Fruit fly (Drosophila melanogaster) whole organism, embryonic: ENCODE results near the gene CG31650.

Experiments used
- Adf1 ChIP-seq: fragments of 200-800 bp; sonication (Bioruptor generic); IDR thresholded peaks from 2 replicates; pipeline ENCODE4 v1.3.6; 2022; ENCODE audit warnings: missing biosample characterization, missing genetic modification characterization
- Blimp-1 ChIP-seq: fragments of 200-800 bp; sonication (Bioruptor generic); optimal IDR thresholded peaks from 3 replicates; lab custom pipeline; 2018; ENCODE audit warnings: missing biosample characterization, missing genetic modification characterization, mild to moderate bottlenecking, moderate library complexity, missing genetic modification reagents
- CG10274 ChIP-seq: fragments of 200-800 bp; sonication (Bioruptor generic); optimal IDR thresholded peaks from 3 replicates; lab custom pipeline; 2017; ENCODE audit warnings: missing biosample characterization, mild to moderate bottlenecking, missing genetic modification characterization
- CG10654 ChIP-seq: fragments of 200-800 bp; sonication (Bioruptor generic); optimal IDR thresholded peaks from 2 replicates; lab custom pipeline; 2016; ENCODE audit warnings: missing biosample characterization, missing genetic modification characterization
- CG10979 ChIP-seq: fragments of 200-800 bp; sonication (Bioruptor generic); optimal IDR thresholded peaks from 2 replicates; lab custom pipeline; 2018; ENCODE audit warnings: missing biosample characterization, mild to moderate bottlenecking, missing genetic modification characterization, moderate library complexity
- CG11723 ChIP-seq: fragments of 200-800 bp; sonication (Bioruptor generic); optimal IDR thresholded peaks from 2 replicates; lab custom pipeline; 2017; ENCODE audit warnings: missing biosample characterization, mild to moderate bottlenecking, missing genetic modification characterization
- CG12942 ChIP-seq: fragments of 200-800 bp; sonication (Bioruptor generic); optimal IDR thresholded peaks from 3 replicates; lab custom pipeline; 2016; ENCODE audit warnings: missing biosample characterization, missing genetic modification characterization
- CG14050 ChIP-seq: fragments of 200-800 bp; sonication (Bioruptor generic); IDR thresholded peaks from 3 replicates; pipeline ENCODE4 v1.3.6; 2022; ENCODE audit warnings: missing biosample characterization, missing genetic modification characterization
- CG16863 ChIP-seq: fragments of 200-800 bp; sonication (Bioruptor generic); optimal IDR thresholded peaks from 3 replicates; lab custom pipeline; 2016; ENCODE audit warnings: missing biosample characterization, missing genetic modification characterization
- CG17186 ChIP-seq: fragments of 200-800 bp; sonication (Bioruptor generic); optimal IDR thresholded peaks from 3 replicates; lab custom pipeline; 2017; ENCODE audit warnings: missing biosample characterization, missing genetic modification reagents, missing genetic modification characterization
- CG17385 ChIP-seq: fragments of 200-800 bp; sonication (Bioruptor generic); optimal IDR thresholded peaks from 3 replicates; lab custom pipeline; 2018; ENCODE audit warnings: missing biosample characterization, mild to moderate bottlenecking, missing genetic modification characterization
- CG2129 ChIP-seq: fragments of 200-800 bp; sonication (Bioruptor generic); IDR thresholded peaks from 2 replicates; pipeline ENCODE4 v1.3.6; 2022; ENCODE audit warnings: missing biosample characterization, missing genetic modification characterization; ENCODE audit not compliant: partially characterized antibody
- CG30020 ChIP-seq: fragments of 200-800 bp; optimal IDR thresholded peaks from 2 replicates; lab custom pipeline; 2019; ENCODE audit warnings: missing biosample characterization, mild to moderate bottlenecking, missing genetic modification characterization, moderate library complexity
- CG4730 ChIP-seq: fragments of 200-800 bp; sonication (Bioruptor generic); IDR thresholded peaks from 2 replicates; pipeline ENCODE4 v1.3.6; 2022; ENCODE audit warnings: missing biosample characterization, missing genetic modification characterization
- CG5953 ChIP-seq: fragments of 200-800 bp; sonication (Bioruptor generic); IDR thresholded peaks from 2 replicates; pipeline ENCODE4 v1.3.6; 2022; ENCODE audit warnings: missing biosample characterization, missing genetic modification characterization
- CG6654 ChIP-seq: fragments of 200-800 bp; sonication (Bioruptor generic); optimal IDR thresholded peaks from 2 replicates; lab custom pipeline; 2017; ENCODE audit warnings: missing biosample characterization, mild to moderate bottlenecking, missing genetic modification characterization
- CG7786 ChIP-seq: fragments of 200-800 bp; sonication (Bioruptor generic); optimal IDR thresholded peaks from 2 replicates; lab custom pipeline; 2016; ENCODE audit warnings: missing biosample characterization, missing genetic modification characterization
- Dll ChIP-seq: fragments of 200-800 bp; sonication (Bioruptor generic); IDR thresholded peaks from 4 replicates; pipeline ENCODE4 v1.3.6; 2022; ENCODE audit warnings: missing biosample characterization, missing genetic modification characterization; ENCODE audit not compliant: partially characterized antibody
- Elba2 ChIP-seq: fragments of 200-800 bp; sonication (Bioruptor generic); optimal IDR thresholded peaks from 3 replicates; lab custom pipeline; 2016; ENCODE audit warnings: missing biosample characterization, missing genetic modification characterization
- Ets65A ChIP-seq: fragments of 200-800 bp; sonication (Bioruptor generic); peaks from one replicate; lab custom pipeline; 2016; ENCODE audit warnings: missing biosample characterization, missing genetic modification characterization
- HLH4C ChIP-seq: fragments of 200-800 bp; sonication (Bioruptor generic); IDR thresholded peaks from 3 replicates; pipeline ENCODE4 v1.3.6; 2022; ENCODE audit warnings: missing biosample characterization, missing genetic modification characterization; ENCODE audit not compliant: partially characterized antibody
- Lpt ChIP-seq: fragments of >200 bp; optimal IDR thresholded peaks from 2 replicates; lab custom pipeline; 2018; ENCODE audit warnings: missing biosample characterization, missing genetic modification characterization
- Med ChIP-seq: fragments of 200-800 bp; sonication (Bioruptor generic); peaks from one replicate; lab custom pipeline; 2016; ENCODE audit warnings: missing biosample characterization, missing genetic modification characterization, mild to moderate bottlenecking, inconsistent platforms, moderate library complexity
- NK7.1 ChIP-seq: fragments of 200-800 bp; sonication (Bioruptor generic); optimal IDR thresholded peaks from 3 replicates; lab custom pipeline; 2016; ENCODE audit warnings: missing biosample characterization, missing genetic modification characterization
- PHDP ChIP-seq: fragments of 200-800 bp; sonication (Bioruptor generic); optimal IDR thresholded peaks from 3 replicates; lab custom pipeline; 2018; ENCODE audit warnings: missing biosample characterization, mild to moderate bottlenecking, missing genetic modification characterization, moderate library complexity
- Rx ChIP-seq: fragments of 200-800 bp; sonication (Bioruptor generic); IDR thresholded peaks from 2 replicates; pipeline ENCODE4 v1.3.6; 2022; ENCODE audit warnings: missing biosample characterization, missing genetic modification characterization
- Sin3A ChIP-seq: fragments of >200 bp; optimal IDR thresholded peaks from 2 replicates; lab custom pipeline; 2018
- TFAM ChIP-seq: fragments of 200-800 bp; sonication (Bioruptor generic); optimal IDR thresholded peaks from 2 replicates; lab custom pipeline; 2017; ENCODE audit warnings: missing biosample characterization, missing genetic modification characterization, inconsistent platforms
- Xbp1 ChIP-seq: fragments of 200-800 bp; sonication (Bioruptor generic); optimal IDR thresholded peaks from 3 replicates; lab custom pipeline; 2016; ENCODE audit warnings: missing biosample characterization, mild to moderate bottlenecking, missing genetic modification characterization
- az2 ChIP-seq: fragments of 200-800 bp; sonication (Bioruptor generic); optimal IDR thresholded peaks from 3 replicates; lab custom pipeline; 2016; ENCODE audit warnings: missing biosample characterization, missing genetic modification characterization
- bbx ChIP-seq: fragments of 200-800 bp; sonication (Bioruptor generic); IDR thresholded peaks from 2 replicates; pipeline ENCODE4 v1.3.6; 2022; ENCODE audit warnings: missing biosample characterization, missing genetic modification characterization; ENCODE audit not compliant: partially characterized antibody
- bcd ChIP-seq: fragments of 200-800 bp; sonication (Bioruptor generic); optimal IDR thresholded peaks from 2 replicates; lab custom pipeline; 2017; ENCODE audit warnings: missing biosample characterization, mild to moderate bottlenecking, missing genetic modification characterization
- br ChIP-seq: fragments of >200 bp; optimal IDR thresholded peaks from 2 replicates; lab custom pipeline; 2017
- bsh ChIP-seq, 2 experiments: fragments of 200-800 bp; sonication (Bioruptor generic); optimal IDR thresholded peaks; 2 replicates each; lab custom pipeline; 2017 to 2018; ENCODE audit warnings: mild to moderate bottlenecking in 2 of 2, missing biosample characterization in 2 of 2, missing genetic modification characterization in 2 of 2, moderate library complexity in 1 of 2
- btn ChIP-seq: fragments of 200-800 bp; sonication (Bioruptor generic); optimal IDR thresholded peaks from 2 replicates; lab custom pipeline; 2016; ENCODE audit warnings: missing biosample characterization, missing genetic modification characterization
- cas ChIP-seq: fragments of 200-800 bp; sonication (Bioruptor generic); IDR thresholded peaks from 2 replicates; pipeline ENCODE4 v1.3.6; 2022; ENCODE audit warnings: missing biosample characterization, missing genetic modification characterization
- chm ChIP-seq: fragments of 200-800 bp; sonication (Bioruptor generic); IDR thresholded peaks from 2 replicates; pipeline ENCODE4 v1.3.6; 2022; ENCODE audit warnings: missing biosample characterization, missing genetic modification characterization
- ci ChIP-seq: fragments of 200-800 bp; sonication (Bioruptor generic); IDR thresholded peaks from 3 replicates; pipeline ENCODE4 v1.3.6; 2022; ENCODE audit warnings: missing biosample characterization, missing genetic modification characterization
- dimm ChIP-seq: fragments of 200-800 bp; sonication (Bioruptor generic); IDR thresholded peaks from 2 replicates; pipeline ENCODE4 v1.3.6; 2022; ENCODE audit warnings: missing biosample characterization, missing genetic modification characterization
- disco-r ChIP-seq: fragments of 200-800 bp; sonication (Bioruptor generic); optimal IDR thresholded peaks from 2 replicates; lab custom pipeline; 2016; ENCODE audit warnings: missing biosample characterization, missing genetic modification characterization
- ems ChIP-seq: fragments of 200-800 bp; sonication (Bioruptor generic); optimal IDR thresholded peaks from 3 replicates; lab custom pipeline; 2016; ENCODE audit warnings: missing biosample characterization, missing genetic modification characterization
- en ChIP-seq: fragments of 200-800 bp; sonication (Bioruptor generic); optimal IDR thresholded peaks from 2 replicates; lab custom pipeline; 2016; ENCODE audit warnings: missing biosample characterization, missing genetic modification characterization
- h ChIP-seq: fragments of >200 bp; optimal IDR thresholded peaks from 2 replicates; lab custom pipeline; 2017
- jigr1 ChIP-seq: fragments of 200-800 bp; sonication (Bioruptor generic); IDR thresholded peaks from 3 replicates; pipeline ENCODE4 v1.3.6; 2022; ENCODE audit warnings: missing biosample characterization, missing genetic modification characterization
- kni ChIP-seq: fragments of 200-800 bp; sonication (Bioruptor generic); optimal IDR thresholded peaks from 3 replicates; lab custom pipeline; 2017; ENCODE audit warnings: mild to moderate bottlenecking, missing biosample characterization, missing genetic modification reagents, missing genetic modification characterization
- nerfin-1 ChIP-seq: fragments of 200-800 bp; sonication (Bioruptor generic); optimal IDR thresholded peaks from 3 replicates; lab custom pipeline; 2019; ENCODE audit warnings: missing biosample characterization, mild to moderate bottlenecking, missing genetic modification characterization, moderate library complexity
- nom ChIP-seq: fragments of 200-800 bp; sonication (Bioruptor generic); optimal IDR thresholded peaks from 2 replicates; lab custom pipeline; 2017; ENCODE audit warnings: missing biosample characterization, missing genetic modification characterization, mild to moderate bottlenecking, moderate library complexity, missing genetic modification reagents
- phol ChIP-seq: fragments of 200-800 bp; sonication (Bioruptor generic); optimal IDR thresholded peaks from 3 replicates; lab custom pipeline; 2018; ENCODE audit warnings: missing biosample characterization, mild to moderate bottlenecking, missing genetic modification characterization, moderate library complexity
- row ChIP-seq: fragments of 200-800 bp; sonication (Bioruptor generic); IDR thresholded peaks from 3 replicates; pipeline ENCODE4 v1.3.6; 2022; ENCODE audit warnings: missing biosample characterization, missing genetic modification characterization
- sim ChIP-seq: fragments of 200-800 bp; sonication (Bioruptor generic); IDR thresholded peaks from 2 replicates; pipeline ENCODE4 v1.3.6; 2022; ENCODE audit warnings: missing biosample characterization, missing genetic modification characterization
- wek ChIP-seq: fragments of 200-800 bp; sonication (Bioruptor generic); optimal IDR thresholded peaks from 3 replicates; lab custom pipeline; 2018; ENCODE audit warnings: missing biosample characterization, mild to moderate bottlenecking, missing genetic modification characterization, moderate library complexity
- z ChIP-seq: fragments of 200-800 bp; sonication (Bioruptor generic); IDR thresholded peaks from 3 replicates; pipeline ENCODE4 v1.3.6; 2022; ENCODE audit warnings: missing biosample characterization, missing genetic modification characterization

Gene CG31650

DNA sequence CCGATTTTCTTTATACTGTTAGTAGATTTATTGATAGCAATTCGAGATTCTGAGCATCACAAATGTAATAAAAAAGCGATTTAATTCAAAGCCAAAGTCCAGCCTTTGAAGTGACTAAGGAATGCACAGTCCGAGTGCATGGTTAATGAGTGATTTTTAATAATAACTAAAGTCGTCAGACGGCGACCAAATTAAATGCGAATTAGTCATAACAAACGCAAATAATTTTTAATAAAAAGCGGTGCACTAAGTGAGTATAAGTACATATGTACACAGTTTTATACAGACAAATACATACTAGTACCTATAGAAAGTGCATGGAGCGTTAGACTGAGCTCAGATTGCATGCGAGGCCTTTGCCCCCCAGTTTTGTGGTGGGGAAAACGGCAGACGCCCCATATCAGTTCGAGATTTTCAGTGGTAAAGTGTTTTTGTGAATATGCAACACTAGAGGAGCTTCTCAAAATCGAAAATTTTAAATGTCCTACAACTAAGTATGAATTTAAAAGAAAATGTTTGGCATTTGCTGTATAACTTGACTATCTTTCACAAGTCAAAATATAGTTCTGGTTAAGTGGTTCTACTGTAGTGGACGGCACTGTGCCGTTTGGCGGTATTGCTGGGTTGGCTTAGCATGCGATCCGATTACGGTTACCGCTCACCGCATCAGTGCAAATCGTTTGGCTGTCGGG, 41.7 kb downstream of the CG31650 start (continued):
- TF ChIP-seq Med (GFP tag; lab: Kevin White, UChicago) = peak; percentile 27
- no peak for TF ChIP-seq dimm
- TF ChIP-seq CG5953 (GFP tag; lab: Robert Waterston, UW) = no peak
- no peak for TF ChIP-seq phol (tag; lab: Kevin White, UChicago)
- no peak for TF ChIP-seq nom (GFP tag; lab: Kevin White, UChicago)
- TF ChIP-seq nerfin-1 (tag; lab: Kevin White, UChicago) = no peak
- TF ChIP-seq kni (GFP tag; lab: Kevin White, UChicago) = no peak
- TF ChIP-seq bsh (GFP tag; optimal IDR thresholded peaks at IDR 0.05; lab: Kevin White, UChicago) = peak in 1 of 2 experiments; percentile 19
- no peak for TF ChIP-seq TFAM (GFP tag; lab: Kevin White, UChicago)
- TF ChIP-seq PHDP = no peak
- TF ChIP-seq Ets65A (GFP tag; lab: Kevin White, UChicago) = no peak
- TF ChIP-seq wek (GFP tag; lab: Kevin White, UChicago) = no peak
- no peak for TF ChIP-seq disco-r (GFP tag; lab: Kevin White, UChicago)
- TF ChIP-seq CG14050 (GFP tag; lab: Robert Waterston, UW) = no peak
- TF ChIP-seq sim (GFP tag; lab: Robert Waterston, UW) = no peak
- TF ChIP-seq h = no peak
- no peak for TF ChIP-seq Elba2 (GFP tag; lab: Kevin White, UChicago)
- TF ChIP-seq ci (GFP tag; lab: Robert Waterston, UW) = 0 out of 3 replicates have a peak, but pooled peaks have one; percentile 40
- no peak for TF ChIP-seq CG30020 (tag; lab: Kevin White, UChicago)
- no peak for TF ChIP-seq NK7.1
- TF ChIP-seq row (GFP tag; lab: Robert Waterston, UW) = peak; percentile 34; the same call in 1 of the 3 replicates
- no peak for TF ChIP-seq Dll
- no peak for TF ChIP-seq br
- TF ChIP-seq bcd (GFP tag; lab: Kevin White, UChicago) = no peak
- TF ChIP-seq Lpt (GFP tag; lab: Kevin White, UChicago) = no peak
- TF ChIP-seq chm = no peak
- TF ChIP-seq cas (GFP tag; lab: Robert Waterston, UW) = 0 out of 2 replicates have a peak, but pooled peaks have one; percentile 16
- no peak for TF ChIP-seq bbx
- no peak for TF ChIP-seq CG10274 (GFP tag; lab: Kevin White, UChicago)
- TF ChIP-seq CG11723 = no peak
- no peak for TF ChIP-seq CG4730 (GFP tag; lab: Robert Waterston, UW)
- no peak for TF ChIP-seq CG2129 (GFP tag; lab: Robert Waterston, UW)
- TF ChIP-seq CG17186 = no peak
- TF ChIP-seq ems (GFP tag; lab: Kevin White, UChicago) = no peak
- no peak for TF ChIP-seq CG16863 (GFP tag; lab: Kevin White, UChicago)
- no peak for TF ChIP-seq az2
- TF ChIP-seq CG10979 (tag; lab: Kevin White, UChicago) = no peak
- no peak for TF ChIP-seq Adf1 (GFP tag; lab: Robert Waterston, UW)
- no peak for TF ChIP-seq en
- no peak for TF ChIP-seq z (GFP tag; lab: Robert Waterston, UW)
- no peak for TF ChIP-seq CG6654 (GFP tag; lab: Kevin White, UChicago)
- no peak for TF ChIP-seq btn (GFP tag; lab: Kevin White, UChicago)
- TF ChIP-seq Sin3A (lab: Kevin White, UChicago) = no peak
- TF ChIP-seq Xbp1 (GFP tag; lab: Kevin White, UChicago) = no peak
- TF ChIP-seq CG10654 = no peak
- TF ChIP-seq Blimp-1 (GFP tag; lab: Kevin White, UChicago) = no peak
- TF ChIP-seq CG17385 = no peak
- no peak for TF ChIP-seq CG7786 (GFP tag; lab: Kevin White, UChicago)
- no peak for TF ChIP-seq Rx (GFP tag; lab: Robert Waterston, UW)
- TF ChIP-seq jigr1 (GFP tag; lab: Robert Waterston, UW) = no peak
- no peak for TF ChIP-seq CG12942 (GFP tag; lab: Kevin White, UChicago)
- no peak for TF ChIP-seq HLH4C (GFP tag; lab: Robert Waterston, UW)
